Fruit fly (Drosophila melanogaster): ENCODE results near the gene Gr66a.

Gene Gr66a

dm6 chr3L:8308891-8309352 is 2.1 kb upstream of the Gr66a start, which contains the start of gene BI-1 (continued):
- peak; percentile 60 for TF ChIP-seq CG6683 (GFP tag; optimal IDR thresholded peaks at IDR 0.05)
- TF ChIP-seq Atf3 (GFP tag; optimal IDR thresholded peaks at IDR 0.05) = no peak
- TF ChIP-seq CG12744 (GFP tag; optimal IDR thresholded peaks at IDR 0.05) = no peak
- TF ChIP-seq CrebB (tag; optimal IDR thresholded peaks at IDR 0.05) = peak; percentile 18
- 0 out of 2 replicates have a peak, but pooled peaks have one; percentile 7 for TF ChIP-seq CG10366 (GFP tag; IDR thresholded peaks at IDR 0.05)
- no peak for TF ChIP-seq grn (GFP tag; optimal IDR thresholded peaks at IDR 0.05)
- peak; percentile 42 for TF ChIP-seq Sin3A (optimal IDR thresholded peaks at IDR 0.05)
- peak; percentile 43 for TF ChIP-seq Antp (GFP tag; optimal IDR thresholded peaks at IDR 0.05)
- TF ChIP-seq Sry-β (GFP tag; optimal IDR thresholded peaks at IDR 0.05) = peak; percentile 99
- peak; percentile 14 for TF ChIP-seq her (GFP tag; optimal IDR thresholded peaks at IDR 0.05)
- no peak for TF ChIP-seq NC2α (GFP tag; optimal IDR thresholded peaks at IDR 0.05)
- no peak for TF ChIP-seq crol (GFP tag; IDR thresholded peaks at IDR 0.05)
- TF ChIP-seq pita (GFP tag; optimal IDR thresholded peaks at IDR 0.05) = no peak
- TF ChIP-seq ara (GFP tag; IDR thresholded peaks at IDR 0.05) = no peak
- TF ChIP-seq Hr3 (GFP tag; optimal IDR thresholded peaks at IDR 0.05) = peak; percentile 57
- peak; percentile 75 for TF ChIP-seq nmo (GFP tag; optimal IDR thresholded peaks at IDR 0.05)
- no peak for TF ChIP-seq CG4282 (GFP tag; optimal IDR thresholded peaks at IDR 0.05)
- no peak for TF ChIP-seq CG9609 (GFP tag; optimal IDR thresholded peaks at IDR 0.05)
- no peak for TF ChIP-seq CG11504 (tag; optimal IDR thresholded peaks at IDR 0.05)
- TF ChIP-seq cwo (GFP tag; optimal IDR thresholded peaks at IDR 0.05) = peak; percentile 63
- no peak for TF ChIP-seq CG15073 (GFP tag; optimal IDR thresholded peaks at IDR 0.05)
- TF ChIP-seq CG15011 (GFP tag; optimal IDR thresholded peaks at IDR 0.05) = no peak
- TF ChIP-seq bowl (GFP tag; IDR thresholded peaks at IDR 0.05) = no peak
- TF ChIP-seq CG6765 (GFP tag; optimal IDR thresholded peaks at IDR 0.05) = peak; percentile 56
- peak; percentile 7 for TF ChIP-seq CG7987 (GFP tag; optimal IDR thresholded peaks at IDR 0.05)
- no peak for TF ChIP-seq pho (GFP tag; optimal IDR thresholded peaks at IDR 0.05)
- no peak for TF ChIP-seq CG13894 (tag; optimal IDR thresholded peaks at IDR 0.05)
- no peak for TF ChIP-seq Vsx1 (GFP tag; optimal IDR thresholded peaks at IDR 0.05)
- no peak for TF ChIP-seq chinmo (GFP tag; IDR thresholded peaks at IDR 0.05; ENCODE audit: partially characterized antibody)
- TF ChIP-seq ken (GFP tag; IDR thresholded peaks at IDR 0.05) = 0 out of 3 replicates have a peak, but pooled peaks have one; percentile 15
- TF ChIP-seq CG17829 (tag; optimal IDR thresholded peaks at IDR 0.05) = peak; percentile 55
- no peak for TF ChIP-seq Jarid2 (GFP tag; optimal IDR thresholded peaks at IDR 0.05)
- peak in 1 of 3 experiments; percentile 50 for TF ChIP-seq lola (GFP tag; optimal IDR thresholded peaks at IDR 0.05)
- TF ChIP-seq vfl (GFP tag; optimal IDR thresholded peaks at IDR 0.05) = peak; percentile 33
- no peak for TF ChIP-seq seq (GFP tag; IDR thresholded peaks at IDR 0.05)
- TF ChIP-seq CkIIα-i1 (GFP tag; IDR thresholded peaks at IDR 0.05) = no peak
- TF ChIP-seq NC2β (GFP tag; optimal IDR thresholded peaks at IDR 0.05) = no peak
- peak; percentile 71 for TF ChIP-seq CG6689 (GFP tag; IDR thresholded peaks at IDR 0.05)
- TF ChIP-seq CG4328 (GFP tag; optimal IDR thresholded peaks at IDR 0.05) = peak; percentile 67
- no peak for TF ChIP-seq Hey (tag; optimal IDR thresholded peaks at IDR 0.05)
- 0 out of 3 replicates have a peak, but pooled peaks have one; percentile 7 for TF ChIP-seq CG6175 (GFP tag; IDR thresholded peaks at IDR 0.05)
- peak; percentile 84 for TF ChIP-seq CG3847 (GFP tag; IDR thresholded peaks at IDR 0.05)
- TF ChIP-seq H15 (GFP tag; IDR thresholded peaks at IDR 0.05) = no peak
- TF ChIP-seq CG14710 (tag; optimal IDR thresholded peaks at IDR 0.05) = peak; percentile 82
- no peak for TF ChIP-seq Hmr (GFP tag; optimal IDR thresholded peaks at IDR 0.05)
- peak; percentile 76 for TF ChIP-seq Meics (GFP tag; optimal IDR thresholded peaks at IDR 0.05)
- TF ChIP-seq Abd-B (GFP tag; optimal IDR thresholded peaks at IDR 0.05) = no peak
- TF ChIP-seq dmrt99B (tag; optimal IDR thresholded peaks at IDR 0.05) = no peak
- TF ChIP-seq CG10565 (GFP tag; optimal IDR thresholded peaks at IDR 0.05) = no peak
- no peak for TF ChIP-seq sens-2 (GFP tag; IDR thresholded peaks at IDR 0.05)
- no peak for TF ChIP-seq ttk (GFP tag; IDR thresholded peaks at IDR 0.05)
